Worm (Caenorhabditis elegans): Measurements from ENCODE around the gene K08F11.1.

K08F11.1 gene

ce11 chrIV:4747553-4747952 lies 22.9 kb downstream of the K08F11.1 start, which contains the start of gene tctn-1:
Gene tctn-1 (minus strand): TSS chrIV:4747832.
- peak; percentile 63 for TF ChIP-seq rnt-1 (tag; optimal IDR thresholded peaks at IDR 0.05)
- TF ChIP-seq lsy-2 (tag; optimal IDR thresholded peaks at IDR 0.05), result peak; percentile 43 to 51
- peak; percentile 2 for TF ChIP-seq swsn-7 (tag; optimal IDR thresholded peaks at IDR 0.05)
- no peak for TF ChIP-seq fkh-8 (tag; optimal IDR thresholded peaks at IDR 0.05)
- TF ChIP-seq hlh-17 (GFP tag; optimal IDR thresholded peaks at IDR 0.05; ENCODE audit: borderline replicate concordance), result no peak
- peak; percentile 50 for TF ChIP-seq nhr-71 (tag; optimal IDR thresholded peaks at IDR 0.05)
- TF ChIP-seq sptf-1 (tag; optimal IDR thresholded peaks at IDR 0.05), result no peak
- no peak for TF ChIP-seq efl-1 (optimal IDR thresholded peaks at IDR 0.05)
- peak in 1 of 2 experiments; percentile 35 for TF ChIP-seq efl-1 (GFP tag; optimal IDR thresholded peaks at IDR 0.05 in 1 of 2)
- TF ChIP-seq nhr-20 (tag; optimal IDR thresholded peaks at IDR 0.05), result peak; percentile 20
- peak; percentile 22 for TF ChIP-seq unc-130 (tag; optimal IDR thresholded peaks at IDR 0.05)
- no peak for TF ChIP-seq isw-1 (GFP tag; IDR thresholded peaks at IDR 0.05)
- peak; percentile 55 for TF ChIP-seq nhr-85 (tag)
- TF ChIP-seq snu-23 (GFP tag; optimal IDR thresholded peaks at IDR 0.05), result no peak

ce11 chrIV:4748408-4749105 lies 23.9 kb downstream of the K08F11.1 start, which contains the start of gene cyc-2.1:
Gene cyc-2.1 (minus strand): TSS chrIV:4749012.
- TF ChIP-seq dpl-1 (GFP tag; optimal IDR thresholded peaks at IDR 0.05), result peak in 2 of 3 experiments; percentile 34
- peak; percentile 59 for TF ChIP-seq swsn-7 (tag; optimal IDR thresholded peaks at IDR 0.05)
- peak; percentile 71 for TF ChIP-seq fkh-8 (tag; optimal IDR thresholded peaks at IDR 0.05)
- TF ChIP-seq tbx-2 (tag; optimal IDR thresholded peaks at IDR 0.05), result peak; percentile 58
- TF ChIP-seq nhr-19 (GFP tag; conservative IDR thresholded peaks at IDR 0.05), result peak; percentile 71
- TF ChIP-seq nhr-71 (tag; optimal IDR thresholded peaks at IDR 0.05), result peak; percentile 71
- peak; percentile 35 for TF ChIP-seq lin-15B (tag; optimal IDR thresholded peaks at IDR 0.05)
- TF ChIP-seq efl-1 (optimal IDR thresholded peaks at IDR 0.05), result peak; percentile 28 to 49
- TF ChIP-seq efl-1 (GFP tag; optimal IDR thresholded peaks at IDR 0.05 in 1 of 2), result peak; percentile 17 to 86
- TF ChIP-seq elt-2 (tag; optimal IDR thresholded peaks at IDR 0.05), result peak; percentile 28
- peak; percentile 5 for TF ChIP-seq nhr-77 (tag; optimal IDR thresholded peaks at IDR 0.05)
- no peak for TF ChIP-seq grh-1 (GFP tag; IDR thresholded peaks at IDR 0.05)
- TF ChIP-seq lsy-2 (tag; optimal IDR thresholded peaks at IDR 0.05), result peak; percentile 80 to 91
- TF ChIP-seq elt-3 (tag; optimal IDR thresholded peaks at IDR 0.05), result peak in 2 of 6 experiments; percentile 12 to 38
- peak in 1 of 2 experiments; percentile 37 for TF ChIP-seq mdl-1 (tag; optimal IDR thresholded peaks at IDR 0.05)
- TF ChIP-seq nhr-90 (tag; optimal IDR thresholded peaks at IDR 0.05; ENCODE audit: poor library complexity), result peak; percentile 37
- TF ChIP-seq sox-4 (tag; optimal IDR thresholded peaks at IDR 0.05), result no peak
- no peak for TF ChIP-seq nhr-28 (tag; optimal IDR thresholded peaks at IDR 0.05)
- peak; percentile 58 for TF ChIP-seq C16A3.4 (tag; optimal IDR thresholded peaks at IDR 0.05)
- TF ChIP-seq snpc-4 (tag; optimal IDR thresholded peaks at IDR 0.05), result peak; percentile 45
- TF ChIP-seq egl-13 (tag; optimal IDR thresholded peaks at IDR 0.05), result peak; percentile 6
- TF ChIP-seq nhr-237 (tag; optimal IDR thresholded peaks at IDR 0.05), result peak; percentile 34
- TF ChIP-seq nhr-47 (tag; optimal IDR thresholded peaks at IDR 0.05), result peak; percentile 38
- peak; percentile 80 for TF ChIP-seq nhr-20 (tag; optimal IDR thresholded peaks at IDR 0.05)
- TF ChIP-seq nhr-85 (tag), result peak; percentile 68
- peak; percentile 34 for TF ChIP-seq xbp-1 (tag; optimal IDR thresholded peaks at IDR 0.05)
- peak; percentile 22 for TF ChIP-seq ztf-4 (tag; optimal IDR thresholded peaks at IDR 0.05)
- peak; percentile 83 for TF ChIP-seq lin-14 (GFP tag; optimal IDR thresholded peaks at IDR 0.05)
- TF ChIP-seq ets-5 (GFP tag; IDR thresholded peaks at IDR 0.05), result no peak
- TF ChIP-seq unc-86 (tag; optimal IDR thresholded peaks at IDR 0.05), result peak; percentile 30
- peak; percentile 55 for TF ChIP-seq mep-1 (tag; optimal IDR thresholded peaks at IDR 0.05)
- peak; percentile 21 for TF ChIP-seq dsc-1 (tag; optimal IDR thresholded peaks at IDR 0.05)
- peak; percentile 26 for TF ChIP-seq hpl-2 (GFP tag; optimal IDR thresholded peaks at IDR 0.05)
- TF ChIP-seq rnt-1 (tag; optimal IDR thresholded peaks at IDR 0.05), result peak; percentile 59
- TF ChIP-seq snu-23 (GFP tag; optimal IDR thresholded peaks at IDR 0.05), result peak; percentile 70
- TF ChIP-seq aha-1 (tag; optimal IDR thresholded peaks at IDR 0.05), result no peak
- no peak for TF ChIP-seq hlh-17 (GFP tag; optimal IDR thresholded peaks at IDR 0.05; ENCODE audit: borderline replicate concordance)
- TF ChIP-seq ceh-82 (tag; optimal IDR thresholded peaks at IDR 0.05), result peak in 1 of 3 experiments; percentile 48
- no peak for TF ChIP-seq ceh-90 (tag; optimal IDR thresholded peaks at IDR 0.05)
- no peak for TF ChIP-seq ceh-8 (GFP tag; optimal IDR thresholded peaks at IDR 0.05)
- TF ChIP-seq hlh-4 (tag; optimal IDR thresholded peaks at IDR 0.05), result no peak
- TF ChIP-seq aly-2 (tag; optimal IDR thresholded peaks at IDR 0.05), result peak; percentile 42
- TF ChIP-seq jun-1 (tag; optimal IDR thresholded peaks at IDR 0.05), result no peak
- peak; percentile 33 to 55 for TF ChIP-seq lin-35 (GFP tag; optimal IDR thresholded peaks at IDR 0.05)
- peak; percentile 38; the same call in 1 of the 2 replicates for TF ChIP-seq isw-1 (GFP tag; IDR thresholded peaks at IDR 0.05)

Data from whole organism, L1 larva.